Worm (Caenorhabditis elegans): ENCODE data around the gene T23F6.5.

Gene T23F6.5

DNA sequence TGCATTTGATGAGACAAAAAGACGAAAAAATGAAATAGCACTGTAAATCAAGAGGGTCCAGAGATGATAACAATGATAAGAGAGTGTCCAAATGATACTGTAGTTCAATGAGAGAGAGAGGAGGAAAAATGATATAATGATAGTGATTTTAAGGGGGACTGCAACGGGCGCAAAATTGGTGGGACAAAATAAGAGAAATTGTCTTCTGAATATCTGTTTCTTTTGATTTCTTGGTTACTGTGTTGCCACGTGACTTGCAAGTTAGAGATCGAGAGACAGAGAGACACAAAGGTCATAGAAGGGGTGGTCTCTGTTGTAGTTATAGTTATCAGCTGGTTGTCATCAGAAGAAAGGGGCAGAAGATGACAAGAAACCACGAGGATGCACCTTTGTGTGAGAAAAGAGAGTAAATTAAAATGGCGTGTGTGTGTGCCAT is 25.4 kb downstream of the T23F6.5 start (continued):
- TF ChIP-seq dve-1 (tag; optimal IDR thresholded peaks at IDR 0.05; ENCODE audit: insufficient read depth) (peak; percentile 71), pqm-1 (tag; optimal IDR thresholded peaks at IDR 0.05) (peak; percentile 44), cey-2 (tag; optimal IDR thresholded peaks at IDR 0.05; ENCODE audit: borderline replicate concordance, insufficient read depth) (peak; percentile 69), hlh-30 (tag; optimal IDR thresholded peaks at IDR 0.05; ENCODE audit: insufficient read depth) (peak; percentile 88), nhr-102 (tag; optimal IDR thresholded peaks at IDR 0.05) (peak; percentile 19), vab-7 (GFP tag; IDR thresholded peaks at IDR 0.05) (no peak), php-3 (GFP tag; IDR thresholded peaks at IDR 0.05) (no peak), hlh-11 (tag; optimal IDR thresholded peaks at IDR 0.05) (peak; percentile 87), mdl-1 (tag; optimal IDR thresholded peaks at IDR 0.05) (peak; percentile 15 to 86), lin-29 (GFP tag; IDR thresholded peaks at IDR 0.05) (no peak), pha-4 (GFP tag; IDR thresholded peaks at IDR 0.05) (no peak), pha-4 (tag; optimal IDR thresholded peaks at IDR 0.05) (no peak), lsy-2 (tag; optimal IDR thresholded peaks at IDR 0.05) (peak in 1 of 2 experiments; percentile 65), gei-8 (GFP tag; optimal IDR thresholded peaks at IDR 0.05) (no peak), rbr-2 (tag; optimal IDR thresholded peaks at IDR 0.05) (no peak), mdt-29 (GFP tag; IDR thresholded peaks at IDR 0.05) (peak; percentile 47; the same call in 1 of the 2 replicates), hmg-1.1 (GFP tag; IDR thresholded peaks at IDR 0.05) (no peak), ceh-44 (GFP tag; IDR thresholded peaks at IDR 0.05) (no peak), nhr-28 (tag; optimal IDR thresholded peaks at IDR 0.05) (peak; percentile 93), ZK337.2 (GFP tag; IDR thresholded peaks at IDR 0.05) (no peak), R02D3.7 (tag; optimal IDR thresholded peaks at IDR 0.05) (no peak), spr-3 (GFP tag; optimal IDR thresholded peaks at IDR 0.05) (no peak), fos-1 (tag; optimal IDR thresholded peaks at IDR 0.05) (no peak), dpl-1 (GFP tag; optimal IDR thresholded peaks at IDR 0.05) (no peak), egl-27 (tag; optimal IDR thresholded peaks at IDR 0.05) (no peak), snpc-4 (tag; optimal IDR thresholded peaks at IDR 0.05) (no peak), zip-11 (GFP tag; IDR thresholded peaks at IDR 0.05) (no peak), ces-1 (GFP tag; optimal IDR thresholded peaks at IDR 0.05) (no peak), hif-1 (tag; optimal IDR thresholded peaks at IDR 0.05) (no peak), zag-1 (tag; optimal IDR thresholded peaks at IDR 0.05) (no peak), zfp-3 (GFP tag; conservative IDR thresholded peaks at IDR 0.05) (no peak), tag-97 (GFP tag; IDR thresholded peaks at IDR 0.05) (no peak), mxl-3 (GFP tag; optimal IDR thresholded peaks at IDR 0.05) (peak; percentile 78), nhr-237 (tag; optimal IDR thresholded peaks at IDR 0.05) (no peak), F44E2.7 (GFP tag; IDR thresholded peaks at IDR 0.05) (no peak), T26A8.4 (GFP tag; IDR thresholded peaks at IDR 0.05) (no peak), saeg-2 (GFP tag; IDR thresholded peaks at IDR 0.05) (no peak), nhr-10 (tag; optimal IDR thresholded peaks at IDR 0.05) (peak; percentile 66), attf-4 (tag; optimal IDR thresholded peaks at IDR 0.05) (no peak), daf-12 (tag; optimal IDR thresholded peaks at IDR 0.05) (no peak), set-16 (GFP tag; IDR thresholded peaks at IDR 0.05) (no peak), nhr-6 (tag; optimal IDR thresholded peaks at IDR 0.05) (no peak), ztf-11 (tag; optimal IDR thresholded peaks at IDR 0.05) (no peak), mxl-2 (GFP tag; conservative IDR thresholded peaks at IDR 0.05) (no peak), nhr-25 (tag; optimal IDR thresholded peaks at IDR 0.05; ENCODE audit: borderline replicate concordance, insufficient read depth) (peak; percentile 48), nhr-48 (tag; optimal IDR thresholded peaks at IDR 0.05) (peak; percentile 45), lin-39 (tag; optimal IDR thresholded peaks at IDR 0.05) (no peak), F26F4.8 (GFP tag; conservative IDR thresholded peaks at IDR 0.05) (no peak), Y105C5A.15 (GFP tag; IDR thresholded peaks at IDR 0.05) (no peak), daf-19 (GFP tag; conservative IDR thresholded peaks at IDR 0.05) (no peak), jun-1 (tag; optimal IDR thresholded peaks at IDR 0.05) (no peak), fkh-10 (GFP tag; optimal IDR thresholded peaks at IDR 0.05) (no peak)
